Fruit fly (Drosophila melanogaster) whole organism, embryonic: ENCODE results near the gene CG13989.

Experiments used
- BtbVII ChIP-seq: fragments of 200-800 bp; sonication (Bioruptor generic); optimal IDR thresholded peaks from 3 replicates; lab custom pipeline; 2017; ENCODE audit warnings: missing biosample characterization, mild to moderate bottlenecking, missing genetic modification characterization
- CG11247 ChIP-seq: fragments of 200-800 bp; sonication (Bioruptor generic); IDR thresholded peaks from 2 replicates; pipeline ENCODE4 v1.3.6; 2022; ENCODE audit warnings: missing biosample characterization, missing genetic modification characterization
- CG12104 ChIP-seq: fragments of 200-800 bp; sonication (Bioruptor generic); optimal IDR thresholded peaks from 3 replicates; lab custom pipeline; 2016; ENCODE audit warnings: missing biosample characterization, missing genetic modification characterization
- CG13894 ChIP-seq: fragments of 200-800 bp; sonication (Bioruptor generic); optimal IDR thresholded peaks from 3 replicates; lab custom pipeline; 2018; ENCODE audit warnings: missing biosample characterization, mild to moderate bottlenecking, missing genetic modification characterization, moderate library complexity
- CG15514 ChIP-seq: fragments of 200-800 bp; sonication (Bioruptor generic); optimal IDR thresholded peaks from 3 replicates; lab custom pipeline; 2017; ENCODE audit warnings: missing biosample characterization, missing genetic modification characterization, mild to moderate bottlenecking, moderate library complexity, missing genetic modification reagents
- CG15696 ChIP-seq: fragments of 200-800 bp; sonication (Bioruptor generic); optimal IDR thresholded peaks from 2 replicates; lab custom pipeline; 2019; ENCODE audit warnings: missing biosample characterization, mild to moderate bottlenecking, missing genetic modification characterization, moderate library complexity
- CG17186 ChIP-seq: fragments of 200-800 bp; sonication (Bioruptor generic); optimal IDR thresholded peaks from 3 replicates; lab custom pipeline; 2017; ENCODE audit warnings: missing biosample characterization, missing genetic modification reagents, missing genetic modification characterization
- CG18599 ChIP-seq: fragments of 200-800 bp; sonication (Bioruptor generic); optimal IDR thresholded peaks from 3 replicates; lab custom pipeline; 2017; ENCODE audit warnings: missing biosample characterization, missing genetic modification characterization, mild to moderate bottlenecking, moderate library complexity, missing genetic modification reagents
- CG2116 ChIP-seq: fragments of 200-800 bp; sonication (Bioruptor generic); optimal IDR thresholded peaks from 3 replicates; lab custom pipeline; 2018; ENCODE audit warnings: missing biosample characterization, mild to moderate bottlenecking, missing genetic modification characterization
- CG2129 ChIP-seq: fragments of 200-800 bp; sonication (Bioruptor generic); IDR thresholded peaks from 2 replicates; pipeline ENCODE4 v1.3.6; 2022; ENCODE audit warnings: missing biosample characterization, missing genetic modification characterization; ENCODE audit not compliant: partially characterized antibody
- CG3163 ChIP-seq: fragments of 200-800 bp; sonication (Bioruptor generic); optimal IDR thresholded peaks from 3 replicates; lab custom pipeline; 2016; ENCODE audit warnings: missing biosample characterization, missing genetic modification characterization
- CG32772 ChIP-seq: fragments of 200-800 bp; sonication (Bioruptor generic); IDR thresholded peaks from 2 replicates; pipeline ENCODE4 v1.3.6; 2022; ENCODE audit warnings: missing biosample characterization, missing genetic modification characterization
- CG34422 ChIP-seq: fragments of 200-800 bp; sonication (Bioruptor generic); IDR thresholded peaks from 3 replicates; pipeline ENCODE4 v1.3.6; 2022; ENCODE audit warnings: missing biosample characterization, missing genetic modification characterization
- CG3995 ChIP-seq: fragments of 200-800 bp; sonication (Bioruptor generic); optimal IDR thresholded peaks from 3 replicates; lab custom pipeline; 2016; ENCODE audit warnings: missing biosample characterization, missing genetic modification characterization
- CG4404 ChIP-seq: fragments of 200-800 bp; sonication (Bioruptor generic); IDR thresholded peaks from 2 replicates; pipeline ENCODE4 v1.3.6; 2022; ENCODE audit warnings: missing biosample characterization, missing genetic modification characterization
- CG4854 ChIP-seq: fragments of 200-800 bp; sonication (Bioruptor generic); optimal IDR thresholded peaks from 2 replicates; lab custom pipeline; 2016; ENCODE audit warnings: missing biosample characterization, missing genetic modification characterization, inconsistent platforms
- CG5953 ChIP-seq: fragments of 200-800 bp; sonication (Bioruptor generic); IDR thresholded peaks from 2 replicates; pipeline ENCODE4 v1.3.6; 2022; ENCODE audit warnings: missing biosample characterization, missing genetic modification characterization
- CG6765 ChIP-seq: fragments of 200-800 bp; sonication (Bioruptor generic); optimal IDR thresholded peaks from 3 replicates; lab custom pipeline; 2017; ENCODE audit warnings: missing biosample characterization, mild to moderate bottlenecking, missing genetic modification characterization
- CG7556 ChIP-seq: fragments of 200-800 bp; sonication (Bioruptor generic); optimal IDR thresholded peaks from 2 replicates; lab custom pipeline; 2017; ENCODE audit warnings: missing biosample characterization, mild to moderate bottlenecking, missing genetic modification characterization
- CG9817 ChIP-seq: fragments of 200-800 bp; sonication (Bioruptor generic); optimal IDR thresholded peaks from 2 replicates; lab custom pipeline; 2018; ENCODE audit warnings: missing biosample characterization, mild to moderate bottlenecking, missing genetic modification characterization, moderate library complexity
- D19A ChIP-seq: fragments of 200-800 bp; optimal IDR thresholded peaks from 3 replicates; lab custom pipeline; 2019; ENCODE audit warnings: missing biosample characterization, mild to moderate bottlenecking, missing genetic modification characterization, moderate library complexity
- Dbx ChIP-seq: fragments of 200-800 bp; sonication (Bioruptor generic); IDR thresholded peaks from 3 replicates; pipeline ENCODE4 v1.3.6; 2022; ENCODE audit warnings: missing biosample characterization, missing genetic modification characterization
- Drgx ChIP-seq: fragments of 200-800 bp; sonication (Bioruptor generic); IDR thresholded peaks from 2 replicates; pipeline ENCODE4 v1.3.6; 2022; ENCODE audit warnings: missing biosample characterization, missing genetic modification characterization
- E2f2 ChIP-seq: fragments of 200-800 bp; sonication (Bioruptor generic); IDR thresholded peaks from 2 replicates; pipeline ENCODE4 v1.3.6; 2022; ENCODE audit warnings: missing biosample characterization, missing genetic modification characterization
- GATAe ChIP-seq: fragments of 200-800 bp; sonication (Bioruptor generic); conservative IDR thresholded peaks from 2 replicates; pipeline ENCODE4 v1.3.6; 2022; ENCODE audit warnings: missing biosample characterization, missing genetic modification characterization
- HLH4C ChIP-seq: fragments of 200-800 bp; sonication (Bioruptor generic); IDR thresholded peaks from 3 replicates; pipeline ENCODE4 v1.3.6; 2022; ENCODE audit warnings: missing biosample characterization, missing genetic modification characterization; ENCODE audit not compliant: partially characterized antibody
- Hsf ChIP-seq: fragments of 200-800 bp; sonication (Bioruptor generic); optimal IDR thresholded peaks from 3 replicates; lab custom pipeline; 2016; ENCODE audit warnings: missing biosample characterization, missing genetic modification characterization
- Jarid2 ChIP-seq: fragments of 200-800 bp; sonication (Bioruptor generic); optimal IDR thresholded peaks from 3 replicates; lab custom pipeline; 2017; ENCODE audit warnings: mild to moderate bottlenecking, missing biosample characterization, missing genetic modification reagents, missing genetic modification characterization
- MBD-R2 ChIP-seq: fragments of 200-800 bp; sonication (Bioruptor generic); IDR thresholded peaks from 2 replicates; pipeline ENCODE4 v1.3.6; 2022; ENCODE audit warnings: missing biosample characterization, missing genetic modification characterization
- Nf-YA ChIP-seq: fragments of 200-800 bp; sonication (Bioruptor generic); IDR thresholded peaks from 2 replicates; pipeline ENCODE4 v1.3.6; 2022; ENCODE audit warnings: missing biosample characterization, missing genetic modification characterization
- Nf-YB ChIP-seq: fragments of 200-800 bp; sonication (Bioruptor generic); optimal IDR thresholded peaks from 3 replicates; lab custom pipeline; 2019; ENCODE audit warnings: missing biosample characterization, mild to moderate bottlenecking, missing genetic modification characterization, moderate library complexity
- Taf1 ChIP-seq: fragments of 200-800 bp; sonication (Bioruptor generic); IDR thresholded peaks from 2 replicates; pipeline ENCODE4 v1.3.6; 2022; ENCODE audit warnings: missing biosample characterization, missing genetic modification characterization
- ac ChIP-seq: fragments of 200-800 bp; sonication (Bioruptor generic); optimal IDR thresholded peaks from 3 replicates; lab custom pipeline; 2017; ENCODE audit warnings: missing biosample characterization, mild to moderate bottlenecking, missing genetic modification characterization
- al ChIP-seq: fragments of 200-800 bp; sonication (Bioruptor generic); IDR thresholded peaks from 2 replicates; pipeline ENCODE4 v1.3.6; 2022; ENCODE audit warnings: missing biosample characterization, missing genetic modification characterization
- chif ChIP-seq, 2 experiments: fragments of 200-800 bp; sonication (Bioruptor generic); optimal IDR thresholded peaks; 3 replicates each; lab custom pipeline; 2016; ENCODE audit warnings: missing biosample characterization in 2 of 2, missing genetic modification characterization in 2 of 2
- chinmo ChIP-seq: fragments of 200-800 bp; sonication (Bioruptor generic); IDR thresholded peaks from 4 replicates; pipeline ENCODE4 v1.3.6; 2022; ENCODE audit warnings: missing biosample characterization, missing genetic modification characterization; ENCODE audit not compliant: partially characterized antibody
- corto ChIP-seq: fragments of 200-800 bp; sonication (Bioruptor generic); optimal IDR thresholded peaks from 2 replicates; lab custom pipeline; 2016; ENCODE audit warnings: missing biosample characterization, mild to moderate bottlenecking, missing genetic modification characterization, moderate library complexity
- dan ChIP-seq: fragments of 200-800 bp; sonication (Bioruptor generic); IDR thresholded peaks from 2 replicates; pipeline ENCODE4 v1.3.6; 2022; ENCODE audit warnings: missing biosample characterization, missing genetic modification characterization
- eve ChIP-seq, 2 experiments: fragments of >200 bp; optimal IDR thresholded peaks; 2 replicates each; lab custom pipeline; 2017; ENCODE audit warnings: missing biosample characterization in 2 of 2, missing genetic modification characterization in 2 of 2
- her ChIP-seq: fragments of 200-800 bp; sonication (Bioruptor generic); optimal IDR thresholded peaks from 2 replicates; lab custom pipeline; 2016; ENCODE audit warnings: missing biosample characterization, missing genetic modification characterization
- inv ChIP-seq: fragments of 200-800 bp; sonication (Bioruptor generic); IDR thresholded peaks from 2 replicates; pipeline ENCODE4 v1.3.6; 2022; ENCODE audit warnings: missing biosample characterization, missing genetic modification characterization; ENCODE audit not compliant: partially characterized antibody
- lbe ChIP-seq: fragments of 200-800 bp; sonication (Bioruptor generic); optimal IDR thresholded peaks from 2 replicates; lab custom pipeline; 2016; ENCODE audit warnings: missing biosample characterization, mild to moderate bottlenecking, missing genetic modification characterization
- otp ChIP-seq: fragments of 200-800 bp; sonication (Bioruptor generic); IDR thresholded peaks from 3 replicates; pipeline ENCODE4, ENCODE4 v1.3.6; 2022; ENCODE audit warnings: missing biosample characterization, missing genetic modification characterization
- pho ChIP-seq: fragments of 200-800 bp; sonication (Bioruptor generic); optimal IDR thresholded peaks from 2 replicates; lab custom pipeline; 2016; ENCODE audit warnings: missing biosample characterization, missing genetic modification characterization
- pros ChIP-seq: fragments of 200-800 bp; sonication (Bioruptor generic); optimal IDR thresholded peaks from 3 replicates; lab custom pipeline; 2019; ENCODE audit warnings: missing biosample characterization, mild to moderate bottlenecking, missing genetic modification characterization, moderate library complexity
- run ChIP-seq: fragments of 200-800 bp; sonication (Bioruptor generic); optimal IDR thresholded peaks from 3 replicates; lab custom pipeline; 2018; ENCODE audit warnings: missing biosample characterization, mild to moderate bottlenecking, missing genetic modification characterization
- salm ChIP-seq: fragments of 200-800 bp; sonication (Bioruptor generic); optimal IDR thresholded peaks from 2 replicates; lab custom pipeline; 2018; ENCODE audit warnings: missing biosample characterization, mild to moderate bottlenecking, missing genetic modification characterization
- sc ChIP-seq, 3 experiments: fragments of >200 bp in 2 of 3; fragments of 200-800 bp in 1 of 3; sonication (Bioruptor generic) in 1 of 3; optimal IDR thresholded peaks; 2 replicates in 2 of 3; 3 replicates in 1 of 3; lab custom pipeline; 2017; ENCODE audit warnings: mild to moderate bottlenecking in 1 of 3, missing biosample characterization in 1 of 3, missing genetic modification characterization in 1 of 3, missing genetic modification reagents in 1 of 3
- slou ChIP-seq: fragments of 200-800 bp; sonication (Bioruptor generic); optimal IDR thresholded peaks from 3 replicates; lab custom pipeline; 2016; ENCODE audit warnings: missing biosample characterization, missing genetic modification characterization
- wdn ChIP-seq: fragments of 200-800 bp; sonication (Bioruptor generic); IDR thresholded peaks from 2 replicates; pipeline ENCODE4 v1.3.6; 2022; ENCODE audit warnings: missing biosample characterization, missing genetic modification characterization
- wek ChIP-seq: fragments of 200-800 bp; sonication (Bioruptor generic); optimal IDR thresholded peaks from 3 replicates; lab custom pipeline; 2018; ENCODE audit warnings: missing biosample characterization, mild to moderate bottlenecking, missing genetic modification characterization, moderate library complexity

The CG13989 gene

dm6 chr2L:6124815-6125214 is 35.4 kb upstream of the CG13989 start, which contains the start of gene Arpc4 (continued):
- TF ChIP-seq CG9817 (peak; percentile 56), pros (GFP tag; lab: Kevin White, UChicago) (no peak), wek (no peak), ac (no peak), eve (GFP tag; optimal IDR thresholded peaks at IDR 0.05; lab: Kevin White, UChicago) (no peak), CG7556 (GFP tag; lab: Kevin White, UChicago) (peak; percentile 30), pho (GFP tag; lab: Kevin White, UChicago) (peak; percentile 52), Drgx (GFP tag; lab: Robert Waterston, UW) (no peak), dan (no peak), Dbx (GFP tag; lab: Robert Waterston, UW) (peak; percentile 77), corto (GFP tag; lab: Kevin White, UChicago) (no peak), CG3163 (GFP tag; lab: Kevin White, UChicago) (peak; percentile 27), her (peak; percentile 22), salm (tag; lab: Kevin White, UChicago) (no peak), CG12104 (GFP tag; lab: Kevin White, UChicago) (peak; percentile 22), CG6765 (GFP tag; lab: Kevin White, UChicago) (no peak), run (tag; lab: Kevin White, UChicago) (no peak), CG15514 (peak; percentile 69), CG11247 (GFP tag; lab: Robert Waterston, UW) (peak; percentile 60), CG17186 (peak; percentile 34), inv (GFP tag; lab: Robert Waterston, UW) (no peak), CG34422 (GFP tag; lab: Robert Waterston, UW) (peak; percentile 66; the same call in 2 of the 3 replicates), Nf-YB (GFP tag; lab: Kevin White, UChicago) (no peak), HLH4C (GFP tag; lab: Robert Waterston, UW) (no peak), BtbVII (GFP tag; lab: Kevin White, UChicago) (no peak), Jarid2 (GFP tag; lab: Kevin White, UChicago) (peak; percentile 29), CG2129 (GFP tag; lab: Robert Waterston, UW) (no peak), CG5953 (GFP tag; lab: Robert Waterston, UW) (peak; percentile 69), otp (no peak), CG32772 (GFP tag; lab: Robert Waterston, UW) (peak; percentile 49), CG18599 (GFP tag; lab: Kevin White, UChicago) (no peak), Taf1 (GFP tag; lab: Robert Waterston, UW) (no peak), al (GFP tag; lab: Robert Waterston, UW) (peak; percentile 63), CG15696 (tag; lab: Kevin White, UChicago) (peak; percentile 22), wdn (GFP tag; lab: Robert Waterston, UW) (peak; percentile 49; the same call in 1 of the 2 replicates), E2f2 (peak; percentile 71), Nf-YA (GFP tag; lab: Robert Waterston, UW) (no peak), CG4854 (GFP tag; lab: Kevin White, UChicago) (no peak), GATAe (GFP tag; lab: Robert Waterston, UW) (no peak), Hsf (GFP tag; lab: Kevin White, UChicago) (peak; percentile 36), CG13894 (tag; lab: Kevin White, UChicago) (no peak), CG4404 (GFP tag; lab: Robert Waterston, UW) (no peak), MBD-R2 (peak; percentile 70), chif (GFP tag; optimal IDR thresholded peaks at IDR 0.05; lab: Kevin White, UChicago) (peak in 1 of 2 experiments; percentile 65), D19A (tag; lab: Kevin White, UChicago) (peak; percentile 10), sc (optimal IDR thresholded peaks at IDR 0.05; lab: Kevin White, UChicago) (no peak), sc (GFP tag; optimal IDR thresholded peaks at IDR 0.05; lab: Kevin White, UChicago) (no peak), lbe (GFP tag; lab: Kevin White, UChicago) (no peak), slou (peak; percentile 8), chinmo (no peak), CG2116 (GFP tag; lab: Kevin White, UChicago) (peak; percentile 65), CG3995 (GFP tag; lab: Kevin White, UChicago) (no peak)
